Fruit fly (Drosophila melanogaster) whole organism, adult: ENCODE data around the gene tj.
A peak's percentile ranks its signal among the peaks of the same experiment; 100 is the strongest.

Source experiments
- CG11617 ChIP-seq: fragments of 200-800 bp; sonication (Bioruptor generic); optimal IDR thresholded peaks from 2 replicates; lab custom pipeline; 2017; ENCODE audit warnings: mild to moderate bottlenecking, missing biosample characterization, missing genetic modification reagents, missing genetic modification characterization
- CG12768 ChIP-seq: fragments of 200-800 bp; sonication (Bioruptor generic); optimal IDR thresholded peaks from 2 replicates; lab custom pipeline; 2017; ENCODE audit warnings: missing biosample characterization, missing genetic modification characterization, mild to moderate bottlenecking, moderate library complexity, missing genetic modification reagents
- CG14711 ChIP-seq: fragments of 200-800 bp; sonication (Bioruptor generic); optimal IDR thresholded peaks from 2 replicates; lab custom pipeline; 2018; ENCODE audit warnings: missing biosample characterization, mild to moderate bottlenecking, missing genetic modification characterization, moderate library complexity
- CG1620 ChIP-seq: fragments of 200-800 bp; sonication (Bioruptor generic); optimal IDR thresholded peaks from 2 replicates; lab custom pipeline; 2016; ENCODE audit warnings: missing biosample characterization, missing genetic modification characterization
- CG33017 ChIP-seq: fragments of 200-800 bp; sonication (Bioruptor generic); optimal IDR thresholded peaks from 2 replicates; lab custom pipeline; 2018; ENCODE audit warnings: missing biosample characterization, mild to moderate bottlenecking, missing genetic modification characterization, moderate library complexity
- CG5204 ChIP-seq: fragments of 200-800 bp; sonication (Bioruptor generic); optimal IDR thresholded peaks from 2 replicates; lab custom pipeline; 2016; ENCODE audit warnings: missing biosample characterization, missing genetic modification characterization
- CG7045 ChIP-seq: fragments of 200-800 bp; sonication (Bioruptor generic); optimal IDR thresholded peaks from 2 replicates; lab custom pipeline; 2017; ENCODE audit warnings: missing biosample characterization, mild to moderate bottlenecking, missing genetic modification characterization
- CG7101 ChIP-seq: fragments of 200-800 bp; sonication (Bioruptor generic); optimal IDR thresholded peaks from 2 replicates; lab custom pipeline; 2018; ENCODE audit warnings: missing biosample characterization, mild to moderate bottlenecking, missing genetic modification characterization, moderate library complexity
- Clk ChIP-seq: fragments of 200-800 bp; sonication (Bioruptor generic); optimal IDR thresholded peaks from 2 replicates; lab custom pipeline; 2017; ENCODE audit warnings: missing biosample characterization, missing genetic modification characterization
- Crg-1 ChIP-seq: fragments of 200-800 bp; sonication (Bioruptor generic); optimal IDR thresholded peaks from 2 replicates; lab custom pipeline; 2016; ENCODE audit warnings: missing biosample characterization, missing genetic modification characterization
- Hr96 ChIP-seq: fragments of 200-800 bp; sonication (Bioruptor generic); optimal IDR thresholded peaks from 2 replicates; lab custom pipeline; 2016; ENCODE audit warnings: missing biosample characterization, missing genetic modification characterization
- Mnt ChIP-seq: fragments of 200-800 bp; sonication (Bioruptor generic); optimal IDR thresholded peaks from 2 replicates; lab custom pipeline; 2016; ENCODE audit warnings: missing biosample characterization, mild to moderate bottlenecking, missing genetic modification characterization
- bab1 ChIP-seq: fragments of 200-800 bp; sonication (Bioruptor generic); optimal IDR thresholded peaks from 3 replicates; lab custom pipeline; 2019; ENCODE audit warnings: missing biosample characterization, mild to moderate bottlenecking, missing genetic modification characterization, moderate library complexity
- cic ChIP-seq: fragments of 200-800 bp; sonication (Bioruptor generic); optimal IDR thresholded peaks from 2 replicates; lab custom pipeline; 2017; ENCODE audit warnings: missing biosample characterization, mild to moderate bottlenecking, missing genetic modification characterization, moderate library complexity
- cnc ChIP-seq, 2 experiments: fragments of >200 bp; optimal IDR thresholded peaks; 2 replicates each; lab custom pipeline; 2017
- kay ChIP-seq: fragments of 200-800 bp; sonication (Bioruptor generic); peaks from one replicate; lab custom pipeline; 2016; ENCODE audit warnings: missing biosample characterization, missing genetic modification characterization, borderline replicate concordance
- ovo ChIP-seq: fragments of 200-800 bp; sonication (Bioruptor generic); optimal IDR thresholded peaks from 2 replicates; lab custom pipeline; 2016; ENCODE audit warnings: missing biosample characterization, missing genetic modification characterization
- pad ChIP-seq: fragments of 200-800 bp; sonication (Bioruptor generic); optimal IDR thresholded peaks from 3 replicates; lab custom pipeline; 2017; ENCODE audit warnings: missing biosample characterization, missing genetic modification characterization, mild to moderate bottlenecking, moderate library complexity, missing genetic modification reagents
- tj ChIP-seq: fragments of 200-800 bp; sonication (Bioruptor generic); optimal IDR thresholded peaks from 3 replicates; lab custom pipeline; 2017; ENCODE audit warnings: missing biosample characterization, mild to moderate bottlenecking, missing genetic modification characterization, moderate library complexity
- toe ChIP-seq: fragments of 200-800 bp; sonication (Bioruptor generic); optimal IDR thresholded peaks from 2 replicates; lab custom pipeline; 2016; ENCODE audit warnings: missing biosample characterization, missing genetic modification characterization

Gene tj

dm6 chr2L:19426330-19426781, 37.7 kb upstream of the tj start, which contains the start of gene Pax:
Pax (minus strand) TSS chr2L:19426596.
- peak; percentile 90 for TF ChIP-seq kay (GFP tag; lab: Kevin White, UChicago)
- TF ChIP-seq CG14711 (tag; lab: Kevin White, UChicago) = no peak
- TF ChIP-seq cic (GFP tag; lab: Kevin White, UChicago) = peak; percentile 46
- peak; percentile 33 for TF ChIP-seq bab1 (GFP tag; lab: Kevin White, UChicago)
- TF ChIP-seq CG1620 (GFP tag; lab: Kevin White, UChicago) = no peak
- no peak for TF ChIP-seq Clk
- TF ChIP-seq toe (GFP tag; lab: Kevin White, UChicago) = no peak
- TF ChIP-seq Mnt (GFP tag; lab: Kevin White, UChicago) = peak; percentile 58
- TF ChIP-seq CG7101 (tag; lab: Kevin White, UChicago) = no peak
- peak; percentile 75 for TF ChIP-seq tj (GFP tag; lab: Kevin White, UChicago)
- TF ChIP-seq CG33017 = peak; percentile 13
- TF ChIP-seq Hr96 (GFP tag; lab: Kevin White, UChicago) = no peak

dm6 chr2L:19429731-19430130, 34.3 kb upstream of the tj start:
- TF ChIP-seq CG12768 (GFP tag; lab: Kevin White, UChicago) = no peak
- TF ChIP-seq pad = no peak
- TF ChIP-seq cic (GFP tag; lab: Kevin White, UChicago) = peak; percentile 40
- TF ChIP-seq bab1 (GFP tag; lab: Kevin White, UChicago) = no peak

dm6 chr2L:19430343-19430742, 33.7 kb upstream of the tj start, which contains the start of gene RtcB:
RtcB (plus strand) TSS chr2L:19430643.
- peak; percentile 60 for TF ChIP-seq tj (GFP tag; lab: Kevin White, UChicago)
- TF ChIP-seq CG33017 = no peak
- TF ChIP-seq bab1 (GFP tag; lab: Kevin White, UChicago) = peak; percentile 0

- TF ChIP-seq CG7101 (tag; lab: Kevin White, UChicago) (peak; percentile 26), CG12768 (GFP tag; lab: Kevin White, UChicago) (peak; percentile 64), cic (GFP tag; lab: Kevin White, UChicago) (peak; percentile 73), Hr96 (GFP tag; lab: Kevin White, UChicago) (no peak), Crg-1 (GFP tag; lab: Kevin White, UChicago) (peak; percentile 9), tj (GFP tag; lab: Kevin White, UChicago) (peak; percentile 45), Mnt (GFP tag; lab: Kevin White, UChicago) (peak; percentile 66), CG14711 (tag; lab: Kevin White, UChicago) (peak; percentile 12), toe (GFP tag; lab: Kevin White, UChicago) (no peak), bab1 (GFP tag; lab: Kevin White, UChicago) (peak; percentile 73), CG33017 (peak; percentile 46)
Measured at dm6 chr2L:19432424-19433015, 31.5 kb upstream of the tj start, which contains the start of gene Rab9. Rab9 (plus strand) TSS chr2L:19432574.

dm6 chr2L:19433292-19433691, 30.8 kb upstream of the tj start:
- TF ChIP-seq toe (GFP tag; lab: Kevin White, UChicago) (peak; percentile 64), cnc (optimal IDR thresholded peaks at IDR 0.05; lab: Kevin White, UChicago) (no peak), CG11617 (GFP tag; lab: Kevin White, UChicago) (peak; percentile 20), ovo (GFP tag; lab: Kevin White, UChicago) (peak; percentile 3), Clk (peak; percentile 31), pad (peak; percentile 33), cic (GFP tag; lab: Kevin White, UChicago) (peak; percentile 36), CG1620 (GFP tag; lab: Kevin White, UChicago) (no peak), CG7101 (tag; lab: Kevin White, UChicago) (peak; percentile 62), tj (GFP tag; lab: Kevin White, UChicago) (peak; percentile 67), CG5204 (GFP tag; lab: Kevin White, UChicago) (peak; percentile 52), Mnt (GFP tag; lab: Kevin White, UChicago) (peak; percentile 25), CG33017 (peak; percentile 71), CG7045 (GFP tag; lab: Kevin White, UChicago) (peak; percentile 31), kay (GFP tag; lab: Kevin White, UChicago) (peak; percentile 85), Crg-1 (GFP tag; lab: Kevin White, UChicago) (peak; percentile 20), bab1 (GFP tag; lab: Kevin White, UChicago) (peak; percentile 2), Hr96 (GFP tag; lab: Kevin White, UChicago) (peak; percentile 60), CG14711 (tag; lab: Kevin White, UChicago) (peak; percentile 60), CG12768 (GFP tag; lab: Kevin White, UChicago) (peak; percentile 76)

- TF ChIP-seq cic (GFP tag; lab: Kevin White, UChicago) = peak; percentile 89
- no peak for TF ChIP-seq CG5204 (GFP tag; lab: Kevin White, UChicago)
- TF ChIP-seq CG14711 (tag; lab: Kevin White, UChicago) = peak; percentile 10
- no peak for TF ChIP-seq Crg-1 (GFP tag; lab: Kevin White, UChicago)
- peak; percentile 26 for TF ChIP-seq pad
- no peak for TF ChIP-seq kay (GFP tag; lab: Kevin White, UChicago)
- peak; percentile 6 for TF ChIP-seq toe (GFP tag; lab: Kevin White, UChicago)
- TF ChIP-seq CG11617 (GFP tag; lab: Kevin White, UChicago) = peak; percentile 40
- TF ChIP-seq Mnt (GFP tag; lab: Kevin White, UChicago) = no peak
- no peak for TF ChIP-seq Clk
- peak; percentile 11 for TF ChIP-seq CG12768 (GFP tag; lab: Kevin White, UChicago)
- peak; percentile 72 for TF ChIP-seq CG7101 (tag; lab: Kevin White, UChicago)
- no peak for TF ChIP-seq CG1620 (GFP tag; lab: Kevin White, UChicago)
- no peak for TF ChIP-seq tj (GFP tag; lab: Kevin White, UChicago)
- TF ChIP-seq ovo (GFP tag; lab: Kevin White, UChicago) = peak; percentile 34
- TF ChIP-seq cnc (optimal IDR thresholded peaks at IDR 0.05; lab: Kevin White, UChicago) = no peak
- TF ChIP-seq Hr96 (GFP tag; lab: Kevin White, UChicago) = no peak
- TF ChIP-seq CG33017 = peak; percentile 66
- TF ChIP-seq bab1 (GFP tag; lab: Kevin White, UChicago) = no peak
- TF ChIP-seq CG7045 (GFP tag; lab: Kevin White, UChicago) = peak; percentile 57
Measured at dm6 chr2L:19434260-19434659, 29.8 kb upstream of the tj start.
